Worm (Caenorhabditis elegans) whole organism, L4 larva: ENCODE results near the gene C01G12.9.

ENCODE experiments used
- ama-1 ChIP-seq: fragments of 150-350 bp; optimal IDR thresholded peaks from 2 replicates; lab custom pipeline; 2014; ENCODE audit warnings: inconsistent platforms, mixed read lengths
- lsy-2 ChIP-seq, 2 experiments: fragments of 150-350 bp in 1 of 2; sonication (generic microtip) in 1 of 2; optimal IDR thresholded peaks; 2 replicates each; lab custom pipeline; 2014 to 2017; ENCODE audit warnings: missing biosample characterization in 2 of 2, missing genetic modification characterization in 2 of 2
- nhr-237 ChIP-seq: sonication (generic microtip); optimal IDR thresholded peaks from 2 replicates; lab custom pipeline; 2017; ENCODE audit warnings: missing biosample characterization, missing genetic modification characterization
- pha-4 ChIP-seq, 2 experiments: fragments of 150-350 bp in 1 of 2; fragments of 200-800 bp in 1 of 2; sonication (Bioruptor generic) in 1 of 2; IDR thresholded peaks in 1 of 2; optimal IDR thresholded peaks in 1 of 2; 2 replicates each; pipeline versions ENCODE4 v1.3.6 to Lab custom; 2014 to 2022; ENCODE audit warnings: missing genetic modification characterization in 2 of 2, missing genetic modification reagents in 2 of 2, missing biosample characterization in 1 of 2, missing compliant biosample characterization in 1 of 2
- skn-1 ChIP-seq: fragments of 150-350 bp; optimal IDR thresholded peaks from 2 replicates; lab custom pipeline; 2014; ENCODE audit warnings: missing biosample characterization, missing genetic modification characterization
- zip-11 ChIP-seq: fragments of 200-800 bp; sonication (Bioruptor generic); IDR thresholded peaks from 2 replicates; pipeline ENCODE4 v1.3.6; 2022; ENCODE audit warnings: missing genetic modification characterization, missing compliant biosample characterization

DNA sequence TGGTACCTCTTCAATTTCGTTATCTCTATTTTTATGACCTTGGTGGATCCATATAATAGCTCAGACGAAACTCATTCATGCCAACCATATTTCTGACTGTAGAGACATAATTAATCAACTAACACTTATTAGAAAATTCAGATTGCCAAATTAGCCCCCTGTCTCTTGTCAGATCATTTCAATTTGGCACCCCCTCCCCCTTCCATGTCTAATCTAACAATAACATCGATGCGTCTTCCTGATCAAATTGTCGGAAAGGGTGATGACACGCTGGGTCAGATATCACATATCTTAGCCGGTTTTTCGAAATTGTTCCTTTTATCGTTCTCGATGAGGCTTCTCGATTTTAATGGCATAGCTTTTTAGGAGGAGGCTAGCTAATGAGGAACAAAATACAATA lies 32.5 kb downstream of the C01G12.9 start:
- no peak for TF ChIP-seq skn-1
- TF ChIP-seq zip-11 (GFP tag; lab: Robert Waterston, UW), result no peak
- no peak for TF ChIP-seq nhr-237
- TF ChIP-seq pha-4 (GFP tag; IDR thresholded peaks at IDR 0.05; lab: Robert Waterston, UW), result no peak
- TF ChIP-seq pha-4 (tag; optimal IDR thresholded peaks at IDR 0.05; lab: Kevin White, UChicago), result no peak
- no peak for TF ChIP-seq ama-1
- no peak for TF ChIP-seq lsy-2 (tag; optimal IDR thresholded peaks at IDR 0.05; lab: Kevin White, UChicago)
